Worm (Caenorhabditis elegans): ENCODE measurements around the gene pmk-2.

ce11 chrIV:8115462-8115861 lies 27.8 kb upstream of the pmk-2 start, which contains the start of gene irld-8:
- no peak for TF ChIP-seq ztf-16 (tag; optimal IDR thresholded peaks at IDR 0.05)
- no peak for TF ChIP-seq tbx-7 (tag; optimal IDR thresholded peaks at IDR 0.05)
- no peak for TF ChIP-seq ceh-14 (tag; optimal IDR thresholded peaks at IDR 0.05)
- TF ChIP-seq nhr-11 (tag; optimal IDR thresholded peaks at IDR 0.05) = no peak
- no peak for TF ChIP-seq unc-86 (tag; optimal IDR thresholded peaks at IDR 0.05)
- no peak for TF ChIP-seq ceh-19 (GFP tag; optimal IDR thresholded peaks at IDR 0.05)
- no peak for TF ChIP-seq pha-4 (tag; optimal IDR thresholded peaks at IDR 0.05)
- TF ChIP-seq dmd-4 (tag; optimal IDR thresholded peaks at IDR 0.05; ENCODE audit: borderline replicate concordance) = no peak
- TF ChIP-seq pqm-1 (tag; optimal IDR thresholded peaks at IDR 0.05) = no peak
